Fruit fly (Drosophila melanogaster) whole organism, embryonic: Measurements from ENCODE around the gene CG5510.

Source experiments
- Aef1 ChIP-seq: fragments of 200-800 bp; sonication (Bioruptor generic); IDR thresholded peaks from 3 replicates; pipeline ENCODE4 v1.3.6; 2022; ENCODE audit warnings: missing biosample characterization, missing genetic modification characterization
- Atf6 ChIP-seq: fragments of 200-800 bp; sonication (Bioruptor generic); IDR thresholded peaks from 2 replicates; pipeline ENCODE4 v1.3.6; 2022; ENCODE audit warnings: missing biosample characterization, missing genetic modification characterization
- B-H1 ChIP-seq: fragments of 200-800 bp; sonication (Bioruptor generic); IDR thresholded peaks from 3 replicates; pipeline ENCODE4 v1.3.6; 2022; ENCODE audit warnings: missing biosample characterization, missing genetic modification characterization
- Blimp-1 ChIP-seq: fragments of 200-800 bp; sonication (Bioruptor generic); optimal IDR thresholded peaks from 3 replicates; lab custom pipeline; 2018; ENCODE audit warnings: missing biosample characterization, missing genetic modification characterization, mild to moderate bottlenecking, moderate library complexity, missing genetic modification reagents
- C15 ChIP-seq: fragments of 200-800 bp; sonication (Bioruptor generic); IDR thresholded peaks from 3 replicates; pipeline ENCODE4 v1.3.6; 2022; ENCODE audit warnings: missing biosample characterization, missing genetic modification characterization
- CG12219 ChIP-seq: fragments of 200-800 bp; sonication (Bioruptor generic); optimal IDR thresholded peaks from 3 replicates; lab custom pipeline; 2018; ENCODE audit warnings: missing biosample characterization, mild to moderate bottlenecking, missing genetic modification characterization
- CG12744 ChIP-seq: fragments of 200-800 bp; sonication (Bioruptor generic); optimal IDR thresholded peaks from 2 replicates; lab custom pipeline; 2016; ENCODE audit warnings: missing biosample characterization, missing genetic modification characterization
- CG13123 ChIP-seq: fragments of 200-800 bp; sonication (Bioruptor generic); optimal IDR thresholded peaks from 2 replicates; lab custom pipeline; 2016; ENCODE audit warnings: missing biosample characterization, missing genetic modification characterization
- CG14441 ChIP-seq: fragments of 200-800 bp; sonication (Bioruptor generic); IDR thresholded peaks from 2 replicates; pipeline ENCODE4 v1.3.6; 2022; ENCODE audit warnings: missing biosample characterization, missing genetic modification characterization
- CG14965 ChIP-seq: fragments of 200-800 bp; sonication (Bioruptor generic); optimal IDR thresholded peaks from 2 replicates; lab custom pipeline; 2016; ENCODE audit warnings: missing biosample characterization, missing genetic modification characterization, borderline replicate concordance
- CG15269 ChIP-seq: fragments of 200-800 bp; sonication (Bioruptor generic); optimal IDR thresholded peaks from 2 replicates; lab custom pipeline; 2018; ENCODE audit warnings: missing biosample characterization, mild to moderate bottlenecking, missing genetic modification characterization, moderate library complexity
- CG15479 ChIP-seq: fragments of 200-800 bp; sonication (Bioruptor generic); optimal IDR thresholded peaks from 3 replicates; lab custom pipeline; 2019; ENCODE audit warnings: missing biosample characterization, mild to moderate bottlenecking, missing genetic modification characterization, moderate library complexity
- CG18011 ChIP-seq: fragments of 200-800 bp; sonication (Bioruptor generic); optimal IDR thresholded peaks from 2 replicates; lab custom pipeline; 2017; ENCODE audit warnings: missing biosample characterization, missing genetic modification characterization, mild to moderate bottlenecking, moderate library complexity, missing genotype
- CG2129 ChIP-seq: fragments of 200-800 bp; sonication (Bioruptor generic); IDR thresholded peaks from 2 replicates; pipeline ENCODE4 v1.3.6; 2022; ENCODE audit warnings: missing biosample characterization, missing genetic modification characterization; ENCODE audit not compliant: partially characterized antibody
- CG30431 ChIP-seq: fragments of 200-800 bp; sonication (Bioruptor generic); optimal IDR thresholded peaks from 2 replicates; lab custom pipeline; 2017; ENCODE audit warnings: missing biosample characterization, missing genetic modification characterization
- CG32772 ChIP-seq: fragments of 200-800 bp; sonication (Bioruptor generic); IDR thresholded peaks from 2 replicates; pipeline ENCODE4 v1.3.6; 2022; ENCODE audit warnings: missing biosample characterization, missing genetic modification characterization
- CG3281 ChIP-seq: fragments of 200-800 bp; sonication (Bioruptor generic); optimal IDR thresholded peaks from 3 replicates; lab custom pipeline; 2017; ENCODE audit warnings: missing biosample characterization, mild to moderate bottlenecking, missing genetic modification characterization
- CG34422 ChIP-seq: fragments of 200-800 bp; sonication (Bioruptor generic); IDR thresholded peaks from 3 replicates; pipeline ENCODE4 v1.3.6; 2022; ENCODE audit warnings: missing biosample characterization, missing genetic modification characterization
- CG42726 ChIP-seq: fragments of 200-800 bp; sonication (Bioruptor generic); IDR thresholded peaks from 2 replicates; pipeline ENCODE4 v1.3.6; 2022; ENCODE audit warnings: missing biosample characterization, missing genetic modification characterization; ENCODE audit not compliant: partially characterized antibody
- CG4730 ChIP-seq: fragments of 200-800 bp; sonication (Bioruptor generic); IDR thresholded peaks from 2 replicates; pipeline ENCODE4 v1.3.6; 2022; ENCODE audit warnings: missing biosample characterization, missing genetic modification characterization
- CG7271 ChIP-seq: fragments of 200-800 bp; sonication (Bioruptor generic); optimal IDR thresholded peaks from 2 replicates; lab custom pipeline; 2018; ENCODE audit warnings: missing biosample characterization, mild to moderate bottlenecking, missing genetic modification characterization, moderate library complexity
- CG8944 ChIP-seq: fragments of 200-800 bp; sonication (Bioruptor generic); optimal IDR thresholded peaks from 3 replicates; lab custom pipeline; 2016; ENCODE audit warnings: missing biosample characterization, missing genetic modification characterization
- Chrac-16 ChIP-seq: fragments of 200-800 bp; sonication (Bioruptor generic); optimal IDR thresholded peaks from 3 replicates; lab custom pipeline; 2016; ENCODE audit warnings: missing biosample characterization, missing genetic modification characterization
- HLH4C ChIP-seq: fragments of 200-800 bp; sonication (Bioruptor generic); IDR thresholded peaks from 3 replicates; pipeline ENCODE4 v1.3.6; 2022; ENCODE audit warnings: missing biosample characterization, missing genetic modification characterization; ENCODE audit not compliant: partially characterized antibody
- Hand ChIP-seq: fragments of 200-800 bp; sonication (Bioruptor generic); optimal IDR thresholded peaks from 2 replicates; lab custom pipeline; 2017; ENCODE audit warnings: mild to moderate bottlenecking, missing biosample characterization, missing genetic modification reagents, missing genetic modification characterization
- HmgZ ChIP-seq: fragments of 200-800 bp; sonication (Bioruptor generic); optimal IDR thresholded peaks from 2 replicates; lab custom pipeline; 2018; ENCODE audit warnings: missing biosample characterization, mild to moderate bottlenecking, missing genetic modification characterization
- Meics ChIP-seq: fragments of 200-800 bp; sonication (Bioruptor generic); optimal IDR thresholded peaks from 2 replicates; lab custom pipeline; 2017; ENCODE audit warnings: missing biosample characterization, mild to moderate bottlenecking, missing genetic modification characterization
- aop ChIP-seq: fragments of 200-800 bp; sonication (Bioruptor generic); IDR thresholded peaks from 2 replicates; pipeline ENCODE4 v1.3.6; 2022; ENCODE audit warnings: missing biosample characterization, missing genetic modification characterization
- ase ChIP-seq: fragments of 200-800 bp; sonication (Bioruptor generic); IDR thresholded peaks from 3 replicates; pipeline ENCODE4 v1.3.6; 2022; ENCODE audit warnings: missing biosample characterization, missing genetic modification characterization
- br ChIP-seq: fragments of >200 bp; optimal IDR thresholded peaks from 2 replicates; lab custom pipeline; 2017
- chn ChIP-seq: fragments of 200-800 bp; sonication (Bioruptor generic); optimal IDR thresholded peaks from 2 replicates; lab custom pipeline; 2016; ENCODE audit warnings: missing biosample characterization, missing genetic modification characterization
- crp ChIP-seq, 2 experiments: fragments of 200-800 bp; sonication (Bioruptor generic); optimal IDR thresholded peaks; 2 replicates in 1 of 2; 3 replicates in 1 of 2; lab custom pipeline; 2017; ENCODE audit warnings: missing biosample characterization in 2 of 2, missing genetic modification characterization in 2 of 2, mild to moderate bottlenecking in 1 of 2, moderate library complexity in 1 of 2
- da ChIP-seq: fragments of 200-800 bp; sonication (Bioruptor generic); optimal IDR thresholded peaks from 2 replicates; lab custom pipeline; 2016; ENCODE audit warnings: missing biosample characterization, missing genetic modification characterization
- dm ChIP-seq: fragments of 200-800 bp; sonication (Bioruptor generic); optimal IDR thresholded peaks from 3 replicates; lab custom pipeline; 2016; ENCODE audit warnings: missing biosample characterization, missing genetic modification characterization
- ems ChIP-seq: fragments of 200-800 bp; sonication (Bioruptor generic); optimal IDR thresholded peaks from 3 replicates; lab custom pipeline; 2016; ENCODE audit warnings: missing biosample characterization, missing genetic modification characterization
- gro ChIP-seq: fragments of 200-800 bp; sonication (Bioruptor generic); optimal IDR thresholded peaks from 2 replicates; lab custom pipeline; 2016; ENCODE audit warnings: missing biosample characterization, missing genetic modification characterization
- hbn ChIP-seq: fragments of 200-800 bp; sonication (Bioruptor generic); IDR thresholded peaks from 2 replicates; pipeline ENCODE4 v1.3.6; 2022; ENCODE audit warnings: missing biosample characterization, missing genetic modification characterization; ENCODE audit not compliant: partially characterized antibody
- ken ChIP-seq: fragments of 200-800 bp; sonication (Bioruptor generic); IDR thresholded peaks from 3 replicates; pipeline ENCODE4 v1.3.6; 2022; ENCODE audit warnings: missing biosample characterization, missing genetic modification characterization
- kni ChIP-seq: fragments of 200-800 bp; sonication (Bioruptor generic); optimal IDR thresholded peaks from 3 replicates; lab custom pipeline; 2017; ENCODE audit warnings: mild to moderate bottlenecking, missing biosample characterization, missing genetic modification reagents, missing genetic modification characterization
- nerfin-1 ChIP-seq: fragments of 200-800 bp; sonication (Bioruptor generic); optimal IDR thresholded peaks from 3 replicates; lab custom pipeline; 2019; ENCODE audit warnings: missing biosample characterization, mild to moderate bottlenecking, missing genetic modification characterization, moderate library complexity
- phol ChIP-seq: fragments of 200-800 bp; sonication (Bioruptor generic); optimal IDR thresholded peaks from 3 replicates; lab custom pipeline; 2018; ENCODE audit warnings: missing biosample characterization, mild to moderate bottlenecking, missing genetic modification characterization, moderate library complexity
- pnt ChIP-seq: fragments of 200-800 bp; sonication (Bioruptor generic); optimal IDR thresholded peaks from 3 replicates; lab custom pipeline; 2016; ENCODE audit warnings: missing biosample characterization, missing genetic modification characterization
- pum ChIP-seq: fragments of 200-800 bp; sonication (Bioruptor generic); optimal IDR thresholded peaks from 2 replicates; lab custom pipeline; 2016; ENCODE audit warnings: missing biosample characterization, missing genetic modification characterization
- run ChIP-seq: fragments of 200-800 bp; sonication (Bioruptor generic); optimal IDR thresholded peaks from 3 replicates; lab custom pipeline; 2018; ENCODE audit warnings: missing biosample characterization, mild to moderate bottlenecking, missing genetic modification characterization
- slp2 ChIP-seq: fragments of 200-800 bp; sonication (Bioruptor generic); optimal IDR thresholded peaks from 2 replicates; lab custom pipeline; 2016; ENCODE audit warnings: missing biosample characterization, missing genetic modification characterization
- tll ChIP-seq, 2 experiments: fragments of 200-800 bp in 1 of 2; fragments of >200 bp in 1 of 2; sonication (Bioruptor generic) in 1 of 2; optimal IDR thresholded peaks; 2 replicates each; lab custom pipeline; 2017 to 2019; ENCODE audit warnings: missing biosample characterization in 2 of 2, missing genetic modification characterization in 2 of 2, mild to moderate bottlenecking in 1 of 2, moderate library complexity in 1 of 2
- trh ChIP-seq: fragments of 200-800 bp; sonication (Bioruptor generic); optimal IDR thresholded peaks from 2 replicates; lab custom pipeline; 2016; ENCODE audit warnings: missing biosample characterization, missing genetic modification characterization
- tx ChIP-seq: fragments of 200-800 bp; sonication (Bioruptor generic); optimal IDR thresholded peaks from 2 replicates; lab custom pipeline; 2016; ENCODE audit warnings: missing biosample characterization, missing genetic modification characterization
- zfh2 ChIP-seq: fragments of 200-800 bp; sonication (Bioruptor generic); optimal IDR thresholded peaks from 2 replicates; lab custom pipeline; 2016; ENCODE audit warnings: missing biosample characterization, missing genetic modification characterization

The CG5510 gene

DNA sequence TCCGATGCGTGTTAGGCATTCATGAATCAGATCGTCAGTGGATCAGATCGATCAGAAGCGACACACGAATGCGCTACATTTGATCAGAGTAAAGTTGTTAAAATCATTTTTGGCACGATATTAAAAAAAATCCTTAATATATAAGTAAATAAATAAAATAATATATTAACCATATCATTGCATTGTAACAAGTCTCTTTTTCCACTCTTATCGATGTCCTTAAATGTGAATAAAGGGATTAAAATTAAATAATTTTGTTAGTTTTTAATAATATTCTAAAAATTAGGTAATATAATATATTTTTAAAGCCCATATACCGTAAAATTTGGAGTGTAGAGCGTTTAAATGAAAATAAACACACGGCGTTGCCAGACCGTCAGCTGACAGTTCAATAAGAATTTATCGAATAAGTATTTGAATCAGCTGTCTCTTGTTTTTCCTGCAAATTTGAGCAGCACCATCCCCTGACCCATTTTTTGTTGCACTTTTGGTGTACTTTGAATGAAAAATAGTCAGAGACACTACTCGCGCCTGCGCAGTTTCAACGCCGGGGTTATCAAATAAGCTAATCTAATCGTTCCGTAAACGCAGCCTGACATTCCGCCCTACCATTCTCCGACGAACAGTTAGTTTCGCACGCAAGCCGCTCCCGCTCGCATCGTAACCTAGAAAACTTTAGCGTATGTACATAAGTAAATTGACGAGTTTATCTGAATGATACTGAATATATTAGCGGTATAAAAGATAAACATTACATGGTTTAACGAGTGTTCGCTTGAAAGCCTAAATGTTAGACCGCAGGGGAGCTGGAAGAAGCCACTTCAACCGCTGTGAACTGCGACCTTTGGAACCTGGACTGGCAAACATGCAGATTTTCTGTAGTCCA, 17.2 kb downstream of the CG5510 start, which contains the start of the genes p38a and CG6178 (continued):
- peak; percentile 97 for TF ChIP-seq Aef1 (GFP tag; lab: Robert Waterston, UW)
- TF ChIP-seq ase (GFP tag; lab: Robert Waterston, UW), result peak; percentile 96
- TF ChIP-seq chn, result peak; percentile 46
- peak; percentile 96 for TF ChIP-seq CG34422
- peak; percentile 96 for TF ChIP-seq run (tag; lab: Kevin White, UChicago)
- peak; percentile 99 for TF ChIP-seq CG15269 (tag; lab: Kevin White, UChicago)
- peak; percentile 39 for TF ChIP-seq CG15479
- peak; percentile 97 for TF ChIP-seq CG14441 (GFP tag; lab: Robert Waterston, UW)
- TF ChIP-seq CG4730, result peak; percentile 96
- TF ChIP-seq tx (GFP tag; lab: Kevin White, UChicago), result peak; percentile 65
- TF ChIP-seq kni (GFP tag; lab: Kevin White, UChicago), result no peak
- TF ChIP-seq Hand (GFP tag; lab: Kevin White, UChicago), result peak; percentile 95
- no peak for TF ChIP-seq hbn (GFP tag; lab: Robert Waterston, UW)
- peak; percentile 80 for TF ChIP-seq CG13123
- TF ChIP-seq br (lab: Kevin White, UChicago), result no peak
- peak; percentile 78 for TF ChIP-seq CG18011
- TF ChIP-seq CG8944 (GFP tag; lab: Kevin White, UChicago), result peak; percentile 36
- no peak for TF ChIP-seq da (GFP tag; lab: Kevin White, UChicago)
- no peak for TF ChIP-seq CG42726 (GFP tag; lab: Robert Waterston, UW)
- TF ChIP-seq nerfin-1 (tag; lab: Kevin White, UChicago), result peak; percentile 91
- TF ChIP-seq CG3281 (GFP tag; lab: Kevin White, UChicago), result peak; percentile 99
- TF ChIP-seq CG12744, result no peak
- peak; percentile 98 for TF ChIP-seq Meics (GFP tag; lab: Kevin White, UChicago)
- TF ChIP-seq CG32772, result peak; percentile 97
- TF ChIP-seq aop (GFP tag; lab: Robert Waterston, UW), result peak; percentile 63; the same call in 1 of the 2 replicates
- peak; percentile 86 for TF ChIP-seq zfh2
- peak; percentile 91 for TF ChIP-seq HmgZ (tag; lab: Kevin White, UChicago)
- TF ChIP-seq B-H1 (GFP tag; lab: Robert Waterston, UW), result peak; percentile 95
- TF ChIP-seq crp (GFP tag; optimal IDR thresholded peaks at IDR 0.05; lab: Kevin White, UChicago), result peak; percentile 39 to 89
- TF ChIP-seq pum (GFP tag; lab: Kevin White, UChicago), result peak; percentile 35
- no peak for TF ChIP-seq CG2129
- peak; percentile 47 for TF ChIP-seq slp2 (GFP tag; lab: Kevin White, UChicago)
- no peak for TF ChIP-seq tll (GFP tag; optimal IDR thresholded peaks at IDR 0.05; lab: Kevin White, UChicago)
- no peak for TF ChIP-seq CG14965 (GFP tag; lab: Kevin White, UChicago)
- TF ChIP-seq CG7271 (tag; lab: Kevin White, UChicago), result peak; percentile 52
- peak; percentile 43 for TF ChIP-seq gro (GFP tag; lab: Kevin White, UChicago)
- TF ChIP-seq dm, result no peak
- TF ChIP-seq pnt (GFP tag; lab: Kevin White, UChicago), result peak; percentile 53
- TF ChIP-seq ken, result peak; percentile 94
- peak; percentile 36 for TF ChIP-seq ems (GFP tag; lab: Kevin White, UChicago)
- TF ChIP-seq CG30431 (GFP tag; lab: Kevin White, UChicago), result peak; percentile 95
- TF ChIP-seq C15 (GFP tag; lab: Robert Waterston, UW), result peak; percentile 95
- no peak for TF ChIP-seq HLH4C (GFP tag; lab: Robert Waterston, UW)
- TF ChIP-seq Chrac-16 (GFP tag; lab: Kevin White, UChicago), result peak; percentile 89
- TF ChIP-seq phol (tag; lab: Kevin White, UChicago), result peak; percentile 98
- TF ChIP-seq Atf6 (GFP tag; lab: Robert Waterston, UW), result peak; percentile 92
- TF ChIP-seq CG12219 (GFP tag; lab: Kevin White, UChicago), result peak; percentile 84
- peak; percentile 96 for TF ChIP-seq Blimp-1
- peak; percentile 84 for TF ChIP-seq trh (GFP tag; lab: Kevin White, UChicago)
